Worm (Caenorhabditis elegans) whole organism, L4 larva: ENCODE data around the gene F22B3.5.

Experiments
- ZK546.5 ChIP-seq, 2 experiments: sonication (generic microtip); optimal IDR thresholded peaks; 2 replicates each; lab custom pipeline; 2017; ENCODE audit warnings: missing biosample characterization in 2 of 2, missing genetic modification characterization in 2 of 2
- ama-1 ChIP-seq: fragments of 150-350 bp; optimal IDR thresholded peaks from 2 replicates; lab custom pipeline; 2014; ENCODE audit warnings: inconsistent platforms, mixed read lengths
- ztf-11 ChIP-seq: fragments of 150-350 bp; optimal IDR thresholded peaks from 2 replicates; lab custom pipeline; 2014; ENCODE audit warnings: missing biosample characterization, missing genetic modification characterization

- TF ChIP-seq ZK546.5 (tag; optimal IDR thresholded peaks at IDR 0.05; lab: Kevin White, UChicago): no peak
- no peak for TF ChIP-seq ama-1
- TF ChIP-seq ztf-11 (tag; lab: Kevin White, UChicago): no peak
Measured at ce11 chrIV:11421696-11422095, 5.1 kb upstream of the F22B3.5 start, which contains the start of gene F22B3.7.
